Worm (Caenorhabditis elegans) whole organism, L4 larva: ENCODE data around the gene smoc-1.
A peak's percentile ranks its signal among the peaks of the same experiment; 100 is the strongest.

Source experiments
- F26F4.8 ChIP-seq: fragments of 200-800 bp; sonication (Bioruptor generic); conservative IDR thresholded peaks from 2 replicates; pipeline ENCODE4 v1.3.6; 2022; ENCODE audit warnings: missing genetic modification characterization, missing compliant biosample characterization
- F37D6.2 ChIP-seq: sonication (generic microtip); optimal IDR thresholded peaks from 2 replicates; lab custom pipeline; 2016; ENCODE audit warnings: mild to moderate bottlenecking, missing genetic modification characterization, missing compliant biosample characterization
- F44E2.7 ChIP-seq: fragments of 200-800 bp; sonication (Bioruptor generic); IDR thresholded peaks from 2 replicates; pipeline ENCODE4 v2.1.2; 2022; ENCODE audit warnings: missing genetic modification characterization, missing compliant biosample characterization
- Y105C5A.15 ChIP-seq: fragments of 200-800 bp; sonication (Bioruptor generic); IDR thresholded peaks from 2 replicates; pipeline ENCODE4 v1.3.6; 2022; ENCODE audit warnings: missing genetic modification characterization, missing compliant biosample characterization
- Y5F2A.4 ChIP-seq: fragments of 200-800 bp; sonication (Bioruptor generic); optimal IDR thresholded peaks from 2 replicates; lab custom pipeline; 2018; ENCODE audit warnings: mild to moderate bottlenecking, missing genetic modification characterization, missing compliant biosample characterization
- Y75B8A.6 ChIP-seq: fragments of 200-800 bp; sonication (Bioruptor generic); IDR thresholded peaks from 2 replicates; pipeline ENCODE4 v1.3.6; 2022; ENCODE audit warnings: missing genetic modification reagents, missing genetic modification characterization, missing compliant biosample characterization
- ZK546.5 ChIP-seq, 2 experiments: sonication (generic microtip); optimal IDR thresholded peaks; 2 replicates each; lab custom pipeline; 2017; ENCODE audit warnings: missing biosample characterization in 2 of 2, missing genetic modification characterization in 2 of 2
- aha-1 ChIP-seq: fragments of 150-350 bp; peaks from one replicate; lab custom pipeline; 2014; ENCODE audit warnings: missing biosample characterization, missing genetic modification characterization
- arid-1 ChIP-seq: fragments of 200-800 bp; sonication (Bioruptor generic); conservative IDR thresholded peaks from 2 replicates; pipeline ENCODE4 v1.3.6; 2022; ENCODE audit warnings: missing genetic modification reagents, missing genetic modification characterization, missing compliant biosample characterization
- ceh-32 ChIP-seq: sonication (generic microtip); optimal IDR thresholded peaks from 2 replicates; lab custom pipeline; 2016; ENCODE audit warnings: mild to moderate bottlenecking, missing genetic modification characterization, missing compliant biosample characterization; ENCODE audit not compliant: poor library complexity
- ceh-62 ChIP-seq: sonication (generic microtip); optimal IDR thresholded peaks from 2 replicates; lab custom pipeline; 2017; ENCODE audit warnings: missing biosample characterization, missing genetic modification characterization
- ces-1 ChIP-seq: fragments of 150-350 bp; sonication (generic microtip); optimal IDR thresholded peaks from 4 replicates; lab custom pipeline; 2014; ENCODE audit warnings: missing biosample characterization, missing genetic modification reagents, missing genetic modification characterization
- ctbp-1 ChIP-seq: fragments of 200-800 bp; sonication (Bioruptor generic); IDR thresholded peaks from 2 replicates; pipeline ENCODE4 v1.3.6; 2022; ENCODE audit warnings: missing genetic modification reagents, missing genetic modification characterization, missing compliant biosample characterization
- dmd-6 ChIP-seq: fragments of 200-800 bp; sonication (Bioruptor generic); IDR thresholded peaks from 2 replicates; pipeline ENCODE4 v1.3.6; 2022; ENCODE audit warnings: missing genetic modification reagents, missing genetic modification characterization, missing compliant biosample characterization
- dve-1 ChIP-seq: sonication (generic microtip); optimal IDR thresholded peaks from 2 replicates; lab custom pipeline; 2017; ENCODE audit warnings: antibody characterized with exemption, mild to moderate bottlenecking, missing genetic modification characterization, missing compliant biosample characterization; ENCODE audit not compliant: insufficient read depth
- egl-27 ChIP-seq: sonication (generic microtip); optimal IDR thresholded peaks from 3 replicates; lab custom pipeline; 2017; ENCODE audit warnings: missing biosample characterization, missing genetic modification reagents, missing genetic modification characterization
- egl-43 ChIP-seq: fragments of 200-800 bp; sonication (Bioruptor generic); IDR thresholded peaks from 2 replicates; pipeline ENCODE4 v1.3.6; 2022; ENCODE audit warnings: missing genetic modification reagents, missing genetic modification characterization, missing compliant biosample characterization
- fos-1 ChIP-seq: fragments of 150-350 bp; optimal IDR thresholded peaks from 2 replicates; lab custom pipeline; 2014; ENCODE audit warnings: missing biosample characterization, missing genetic modification characterization
- gei-8 ChIP-seq: fragments of 200-800 bp; sonication (Bioruptor generic); optimal IDR thresholded peaks from 2 replicates; lab custom pipeline; 2018; ENCODE audit warnings: mild to moderate bottlenecking, missing genetic modification characterization, missing compliant biosample characterization
- hif-1 ChIP-seq, 2 experiments: sonication (generic microtip); optimal IDR thresholded peaks; 2 replicates each; lab custom pipeline; 2016 to 2017; ENCODE audit warnings: missing compliant biosample characterization in 2 of 2, missing genetic modification characterization in 2 of 2, missing genetic modification reagents in 2 of 2, missing genotype in 2 of 2, mild to moderate bottlenecking in 1 of 2
- hmg-1.1 ChIP-seq: fragments of 200-800 bp; sonication (Bioruptor generic); IDR thresholded peaks from 2 replicates; pipeline ENCODE4 v1.3.6; 2022; ENCODE audit warnings: missing genetic modification reagents, missing genetic modification characterization, missing compliant biosample characterization
- lin-39 ChIP-seq: fragments of 150-350 bp; optimal IDR thresholded peaks from 2 replicates; lab custom pipeline; 2014; ENCODE audit warnings: missing biosample characterization, missing genetic modification reagents, missing genetic modification characterization
- madf-9 ChIP-seq: fragments of 200-800 bp; sonication (Bioruptor generic); conservative IDR thresholded peaks from 2 replicates; pipeline ENCODE4 v1.3.6; 2022; ENCODE audit warnings: missing genetic modification reagents, missing genetic modification characterization, missing compliant biosample characterization
- mep-1 ChIP-seq: fragments of 150-350 bp; sonication (generic microtip); optimal IDR thresholded peaks from 3 replicates; lab custom pipeline; 2014; ENCODE audit warnings: missing biosample characterization, missing genetic modification characterization
- nhr-102 ChIP-seq: sonication (generic microtip); optimal IDR thresholded peaks from 2 replicates; lab custom pipeline; 2016; ENCODE audit warnings: mild to moderate bottlenecking, missing genetic modification characterization, moderate library complexity, missing compliant biosample characterization
- nhr-28 ChIP-seq: fragments of 150-350 bp; optimal IDR thresholded peaks from 2 replicates; lab custom pipeline; 2014; ENCODE audit warnings: missing biosample characterization, missing genetic modification characterization
- nhr-6 ChIP-seq: fragments of 150-350 bp; optimal IDR thresholded peaks from 2 replicates; lab custom pipeline; 2014; ENCODE audit warnings: missing biosample characterization, missing genetic modification characterization
- php-3 ChIP-seq: fragments of 200-800 bp; sonication (Bioruptor generic); IDR thresholded peaks from 2 replicates; pipeline ENCODE4 v1.3.6; 2022; ENCODE audit warnings: missing genetic modification reagents, missing genetic modification characterization, missing compliant biosample characterization
- pqm-1 ChIP-seq: sonication (generic microtip); optimal IDR thresholded peaks from 2 replicates; lab custom pipeline; 2017; ENCODE audit warnings: missing biosample characterization, missing genetic modification characterization
- spr-3 ChIP-seq: fragments of 200-800 bp; sonication (Bioruptor generic); optimal IDR thresholded peaks from 2 replicates; lab custom pipeline; 2018; ENCODE audit warnings: mild to moderate bottlenecking, missing genetic modification characterization, missing compliant biosample characterization
- tag-97 ChIP-seq: fragments of 200-800 bp; sonication (Bioruptor generic); IDR thresholded peaks from 2 replicates; pipeline ENCODE4 v1.3.6; 2022; ENCODE audit warnings: missing genetic modification characterization, missing compliant biosample characterization
- unc-39 ChIP-seq: sonication (generic microtip); optimal IDR thresholded peaks from 2 replicates; lab custom pipeline; 2017; ENCODE audit warnings: missing biosample characterization, missing genetic modification characterization
- unc-62 ChIP-seq, 3 experiments: fragments of 150-350 bp in 1 of 3; sonication (generic microtip); optimal IDR thresholded peaks in 2 of 3; peaks in 1 of 3; 1 replicate in 1 of 3; 2 replicates in 2 of 3; lab custom pipeline; 2014 to 2017; ENCODE audit warnings: missing biosample characterization in 3 of 3, missing genetic modification characterization in 3 of 3, missing genetic modification reagents in 3 of 3, missing genotype in 1 of 3

The smoc-1 gene

ce11 chrV:11757358-11757757, at the start of gene smoc-1:
Gene smoc-1 (plus strand): TSS chrV:11757658.
- TF ChIP-seq Y75B8A.6 (GFP tag; lab: Robert Waterston, UW), result no peak
- no peak for TF ChIP-seq arid-1 (GFP tag; lab: Robert Waterston, UW)
- TF ChIP-seq ces-1, result peak; percentile 6
- no peak for TF ChIP-seq ZK546.5 (tag; optimal IDR thresholded peaks at IDR 0.05; lab: Kevin White, UChicago)
- no peak for TF ChIP-seq mep-1 (tag; lab: Kevin White, UChicago)
- no peak for TF ChIP-seq unc-39 (tag; lab: Kevin White, UChicago)

ce11 chrV:11711751-11712150, 45.7 kb upstream of the smoc-1 start:
- TF ChIP-seq pqm-1 (tag; lab: Kevin White, UChicago) (no peak), ceh-32 (tag; lab: Kevin White, UChicago) (peak; percentile 85)

ce11 chrV:11715797-11716196, 41.7 kb upstream of the smoc-1 start, which contains the start of gene tre-3:
Gene tre-3 (minus strand): TSS chrV:11715903.
- TF ChIP-seq Y105C5A.15, result no peak
- TF ChIP-seq egl-43, result no peak
- no peak for TF ChIP-seq hif-1 (tag; optimal IDR thresholded peaks at IDR 0.05; lab: Kevin White, UChicago)
- peak; percentile 12 for TF ChIP-seq nhr-28 (tag; lab: Kevin White, UChicago)
- TF ChIP-seq dmd-6 (GFP tag; lab: Robert Waterston, UW), result peak; percentile 51; the same call in 1 of the 2 replicates
- no peak for TF ChIP-seq tag-97 (GFP tag; lab: Robert Waterston, UW)
- TF ChIP-seq egl-27 (tag; lab: Kevin White, UChicago), result no peak
- no peak for TF ChIP-seq Y5F2A.4 (GFP tag; lab: Kevin White, UChicago)
- no peak for TF ChIP-seq ctbp-1 (GFP tag; lab: Robert Waterston, UW)
- TF ChIP-seq pqm-1 (tag; lab: Kevin White, UChicago), result peak; percentile 8
- TF ChIP-seq unc-62 (GFP tag; optimal IDR thresholded peaks at IDR 0.05 in 1 of 2; lab: Kevin White, UChicago), result peak in 1 of 2 experiments; percentile 27
- TF ChIP-seq unc-62 (tag; optimal IDR thresholded peaks at IDR 0.05; lab: Kevin White, UChicago), result no peak

ce11 chrV:11716930-11717329, 40.5 kb upstream of the smoc-1 start:
- TF ChIP-seq F37D6.2 (tag; lab: Kevin White, UChicago) (no peak), nhr-28 (tag; lab: Kevin White, UChicago) (peak; percentile 37), spr-3 (GFP tag; lab: Kevin White, UChicago) (no peak), Y75B8A.6 (GFP tag; lab: Robert Waterston, UW) (no peak), php-3 (GFP tag; lab: Robert Waterston, UW) (peak; percentile 66; the same call in 1 of the 2 replicates), unc-62 (GFP tag; optimal IDR thresholded peaks at IDR 0.05 in 1 of 2; lab: Kevin White, UChicago) (peak in 1 of 2 experiments; percentile 36), unc-62 (tag; optimal IDR thresholded peaks at IDR 0.05; lab: Kevin White, UChicago) (no peak), F44E2.7 (no peak), pqm-1 (tag; lab: Kevin White, UChicago) (peak; percentile 83)
- TF ChIP-seq, all 104 proteins: peak for 4

- TF ChIP-seq F44E2.7, result no peak
- peak; percentile 61 for TF ChIP-seq aha-1 (tag; lab: Kevin White, UChicago)
Observed at ce11 chrV:11722858-11723257, 34.6 kb upstream of the smoc-1 start.

- TF ChIP-seq F26F4.8 (no peak), Y5F2A.4 (GFP tag; lab: Kevin White, UChicago) (no peak), lin-39 (no peak), madf-9 (GFP tag; lab: Robert Waterston, UW) (no peak), nhr-6 (tag; lab: Kevin White, UChicago) (no peak), pqm-1 (tag; lab: Kevin White, UChicago) (no peak), ceh-62 (tag; lab: Kevin White, UChicago) (no peak), gei-8 (GFP tag; lab: Kevin White, UChicago) (no peak), F37D6.2 (tag; lab: Kevin White, UChicago) (no peak), nhr-102 (no peak), hmg-1.1 (no peak), fos-1 (tag; lab: Kevin White, UChicago) (no peak), spr-3 (GFP tag; lab: Kevin White, UChicago) (no peak), dve-1 (no peak)
Observed at ce11 chrV:11725971-11726370, 31.5 kb upstream of the smoc-1 start, which contains the start of gene daf-11. Gene daf-11 (minus strand): TSS chrV:11726071.
